Worm (Caenorhabditis elegans): Measurements from ENCODE around the gene F35B3.3.

ce11 chrX:16999649-17000048 lies 13.6 kb upstream of the F35B3.3 start:
- TF ChIP-seq unc-62 (GFP tag; optimal IDR thresholded peaks at IDR 0.05) (no peak), lsy-2 (tag; optimal IDR thresholded peaks at IDR 0.05) (no peak), unc-120 (tag; optimal IDR thresholded peaks at IDR 0.05; ENCODE audit: poor library complexity, severe bottlenecking) (no peak), nhr-76 (tag; optimal IDR thresholded peaks at IDR 0.05) (no peak), sem-2 (GFP tag; optimal IDR thresholded peaks at IDR 0.05) (no peak)
